Fruit fly (Drosophila melanogaster) whole organism, pupa: ENCODE measurements around the gene CG31100.

ENCODE experiments used
- CG10348 ChIP-seq: fragments of 200-800 bp; sonication (Bioruptor generic); IDR thresholded peaks from 2 replicates; pipeline ENCODE4 v1.3.6; 2022; ENCODE audit warnings: missing biosample characterization, missing genetic modification characterization
- CG12605 ChIP-seq: fragments of 200-800 bp; sonication (Bioruptor generic); IDR thresholded peaks from 2 replicates; pipeline ENCODE4 v1.3.6; 2022; ENCODE audit warnings: missing biosample characterization, missing genetic modification characterization
- CG13204 ChIP-seq: fragments of 200-800 bp; sonication (Bioruptor generic); optimal IDR thresholded peaks from 2 replicates; lab custom pipeline; 2018; ENCODE audit warnings: missing biosample characterization, mild to moderate bottlenecking, missing genetic modification characterization, moderate library complexity
- CG14655 ChIP-seq: fragments of 200-800 bp; sonication (Bioruptor generic); optimal IDR thresholded peaks from 3 replicates; lab custom pipeline; 2017; ENCODE audit warnings: mild to moderate bottlenecking, missing biosample characterization, missing genetic modification reagents, missing genetic modification characterization
- CG15710 ChIP-seq: fragments of 200-800 bp; sonication (Bioruptor generic); optimal IDR thresholded peaks from 2 replicates; lab custom pipeline; 2018; ENCODE audit warnings: missing biosample characterization, mild to moderate bottlenecking, missing genetic modification characterization, moderate library complexity
- CG17806 ChIP-seq: fragments of 200-800 bp; sonication (Bioruptor generic); optimal IDR thresholded peaks from 2 replicates; lab custom pipeline; 2018; ENCODE audit warnings: missing biosample characterization, mild to moderate bottlenecking, missing genetic modification characterization, moderate library complexity
- CG32121 ChIP-seq: fragments of 200-800 bp; sonication (Bioruptor generic); IDR thresholded peaks from 2 replicates; pipeline ENCODE4 v1.3.6; 2022; ENCODE audit warnings: missing biosample characterization, missing genetic modification characterization
- CG34367 ChIP-seq: fragments of 200-800 bp; sonication (Bioruptor generic); optimal IDR thresholded peaks from 2 replicates; lab custom pipeline; 2018; ENCODE audit warnings: missing biosample characterization, mild to moderate bottlenecking, missing genetic modification characterization
- CG4496 ChIP-seq: fragments of 200-800 bp; sonication (Bioruptor generic); IDR thresholded peaks from 3 replicates; pipeline ENCODE4 v1.3.6; 2022; ENCODE audit warnings: missing biosample characterization, missing genetic modification characterization
- CG8159 ChIP-seq: fragments of 200-800 bp; sonication (Bioruptor generic); optimal IDR thresholded peaks from 3 replicates; lab custom pipeline; 2018; ENCODE audit warnings: missing biosample characterization, mild to moderate bottlenecking, missing genetic modification characterization, moderate library complexity
- CG8301 ChIP-seq: fragments of 200-800 bp; sonication (Bioruptor generic); optimal IDR thresholded peaks from 2 replicates; lab custom pipeline; 2018; ENCODE audit warnings: missing biosample characterization, mild to moderate bottlenecking, missing genetic modification characterization
- CG9948 ChIP-seq: fragments of 200-800 bp; sonication (Bioruptor generic); optimal IDR thresholded peaks from 2 replicates; lab custom pipeline; 2018; ENCODE audit warnings: missing biosample characterization, mild to moderate bottlenecking, missing genetic modification characterization, moderate library complexity
- D1 ChIP-seq: fragments of 200-800 bp; sonication (Bioruptor generic); optimal IDR thresholded peaks from 2 replicates; lab custom pipeline; 2018; ENCODE audit warnings: missing biosample characterization, mild to moderate bottlenecking, missing genetic modification characterization, moderate library complexity
- EcR ChIP-seq: fragments of 200-800 bp; sonication (Bioruptor generic); optimal IDR thresholded peaks from 3 replicates; lab custom pipeline; 2019; ENCODE audit warnings: missing biosample characterization, missing genetic modification characterization, mild to moderate bottlenecking, moderate library complexity, missing genetic modification reagents
- Ets98B ChIP-seq: fragments of 200-800 bp; sonication (Bioruptor generic); IDR thresholded peaks from 2 replicates; pipeline ENCODE4 v1.3.6; 2022; ENCODE audit warnings: missing biosample characterization, missing genetic modification characterization
- Pif1A ChIP-seq: fragments of 200-800 bp; sonication (Bioruptor generic); optimal IDR thresholded peaks from 3 replicates; lab custom pipeline; 2016; ENCODE audit warnings: missing biosample characterization, missing genetic modification characterization
- Pif1B ChIP-seq: fragments of 200-800 bp; sonication (Bioruptor generic); optimal IDR thresholded peaks from 3 replicates; lab custom pipeline; 2016; ENCODE audit warnings: missing biosample characterization, missing genetic modification characterization
- Snoo ChIP-seq: fragments of 200-800 bp; sonication (Bioruptor generic); optimal IDR thresholded peaks from 3 replicates; lab custom pipeline; 2017; ENCODE audit warnings: missing biosample characterization, mild to moderate bottlenecking, missing genetic modification characterization, inconsistent platforms
- fd96Ca ChIP-seq: fragments of 200-800 bp; sonication (Bioruptor generic); IDR thresholded peaks from 3 replicates; pipeline ENCODE4 v1.3.6; 2022; ENCODE audit warnings: missing biosample characterization, missing genetic modification characterization
- gl ChIP-seq: fragments of 200-800 bp; sonication (Bioruptor generic); optimal IDR thresholded peaks from 2 replicates; lab custom pipeline; 2018; ENCODE audit warnings: missing biosample characterization, mild to moderate bottlenecking, missing genetic modification characterization
- rn ChIP-seq: fragments of 200-800 bp; sonication (Bioruptor generic); IDR thresholded peaks from 2 replicates; pipeline ENCODE4 v1.3.6; 2022; ENCODE audit warnings: missing biosample characterization, missing genetic modification characterization

Gene CG31100

dm6 chr3R:9003600-9004223, at the start of gene CG31100, which contains the start of gene CG11980:
Gene CG31100, minus strand, starts transcription at chr3R:9003650.
Gene CG11980, plus strand, starts transcription at chr3R:9004017.
- TF ChIP-seq D1 (no peak), CG13204 (no peak), CG17806 (tag; lab: Kevin White, UChicago) (no peak), rn (no peak), CG9948 (tag; lab: Kevin White, UChicago) (no peak), CG34367 (no peak), CG14655 (GFP tag; lab: Kevin White, UChicago) (no peak), Snoo (tag; lab: Kevin White, UChicago) (no peak), fd96Ca (GFP tag; lab: Robert Waterston, UW) (no peak), gl (no peak), EcR (GFP tag; lab: Kevin White, UChicago) (no peak), CG8159 (no peak), CG15710 (no peak), CG12605 (no peak), Pif1A (GFP tag; lab: Kevin White, UChicago) (no peak), Pif1B (GFP tag; lab: Kevin White, UChicago) (no peak), CG10348 (no peak), CG8301 (tag; lab: Kevin White, UChicago) (no peak), CG4496 (GFP tag; lab: Robert Waterston, UW) (no peak)

- TF ChIP-seq CG34367 (no peak), Snoo (tag; lab: Kevin White, UChicago) (peak; percentile 57), CG10348 (no peak), CG13204 (peak; percentile 95), CG32121 (GFP tag; lab: Robert Waterston, UW) (no peak), rn (no peak), CG12605 (no peak), CG9948 (tag; lab: Kevin White, UChicago) (no peak), CG15710 (peak; percentile 36), CG14655 (GFP tag; lab: Kevin White, UChicago) (peak; percentile 53), fd96Ca (GFP tag; lab: Robert Waterston, UW) (no peak), Ets98B (GFP tag; lab: Robert Waterston, UW) (no peak), CG8159 (peak; percentile 60), gl (peak; percentile 74), D1 (no peak), Pif1B (GFP tag; lab: Kevin White, UChicago) (peak; percentile 57), Pif1A (GFP tag; lab: Kevin White, UChicago) (peak; percentile 56), CG17806 (tag; lab: Kevin White, UChicago) (peak; percentile 41), EcR (GFP tag; lab: Kevin White, UChicago) (peak; percentile 44), CG8301 (tag; lab: Kevin White, UChicago) (peak; percentile 44), CG4496 (GFP tag; lab: Robert Waterston, UW) (no peak)
Measured at dm6 chr3R:9053021-9053420, 49.6 kb upstream of the CG31100 start.

DNA sequence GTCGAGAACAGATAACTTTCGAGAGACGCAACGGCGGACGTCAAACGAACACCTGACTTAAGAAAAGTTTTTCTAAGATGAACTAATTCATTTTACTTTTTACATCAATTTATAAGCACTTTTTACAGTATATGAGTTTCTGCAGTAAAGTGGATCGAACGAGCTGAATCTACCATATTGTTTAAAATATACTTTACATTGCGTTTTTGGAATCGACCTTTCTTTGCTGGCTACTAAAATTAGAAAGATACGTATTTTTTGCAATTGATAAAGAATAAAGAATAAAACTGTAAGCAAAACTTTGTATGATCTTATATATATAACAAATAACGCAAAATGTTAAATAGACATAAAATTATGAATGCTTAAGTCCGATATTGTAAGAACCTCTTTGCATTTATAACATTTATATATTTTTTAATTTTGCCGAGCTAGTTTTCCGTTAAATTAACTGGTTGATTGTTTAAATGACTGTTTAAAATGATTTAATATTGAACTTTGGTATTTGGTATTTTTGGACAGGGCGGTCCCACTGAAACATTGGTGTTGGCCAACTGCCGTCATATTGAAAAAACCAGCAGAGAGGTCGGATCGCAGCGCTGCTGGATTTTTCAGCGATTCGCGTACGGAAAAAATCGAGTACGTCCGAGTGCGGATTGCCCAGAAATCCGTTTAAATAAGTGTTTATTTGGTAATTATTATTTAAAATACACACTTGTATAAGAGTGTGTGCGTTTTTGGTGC, 48.7 kb upstream of the CG31100 start, which contains the start of gene Kdm2:
Gene Kdm2 (plus strand): TSS at position 559 of the 744 bp plus-strand sequence.
- TF ChIP-seq D1, result peak; percentile 5
- TF ChIP-seq rn, result no peak
- peak; percentile 47 for TF ChIP-seq Pif1A (GFP tag; lab: Kevin White, UChicago)
- TF ChIP-seq CG34367, result no peak
- no peak for TF ChIP-seq CG4496 (GFP tag; lab: Robert Waterston, UW)
- TF ChIP-seq Ets98B (GFP tag; lab: Robert Waterston, UW), result no peak
- TF ChIP-seq gl, result no peak
- no peak for TF ChIP-seq CG13204
- no peak for TF ChIP-seq CG10348
- no peak for TF ChIP-seq Snoo (tag; lab: Kevin White, UChicago)
- TF ChIP-seq Pif1B (GFP tag; lab: Kevin White, UChicago), result peak; percentile 32
- TF ChIP-seq EcR (GFP tag; lab: Kevin White, UChicago), result no peak

- no peak for TF ChIP-seq CG32121 (GFP tag; lab: Robert Waterston, UW)
- TF ChIP-seq Ets98B (GFP tag; lab: Robert Waterston, UW), result no peak
- TF ChIP-seq Snoo (tag; lab: Kevin White, UChicago), result no peak
- TF ChIP-seq CG13204, result no peak
- no peak for TF ChIP-seq CG14655 (GFP tag; lab: Kevin White, UChicago)
- TF ChIP-seq CG4496 (GFP tag; lab: Robert Waterston, UW), result no peak
- TF ChIP-seq Pif1A (GFP tag; lab: Kevin White, UChicago), result no peak
- TF ChIP-seq CG15710, result no peak
- no peak for TF ChIP-seq CG8159
- TF ChIP-seq CG9948 (tag; lab: Kevin White, UChicago), result no peak
- TF ChIP-seq EcR (GFP tag; lab: Kevin White, UChicago), result no peak
- TF ChIP-seq gl, result no peak
- no peak for TF ChIP-seq fd96Ca (GFP tag; lab: Robert Waterston, UW)
- no peak for TF ChIP-seq CG12605
- TF ChIP-seq CG8301 (tag; lab: Kevin White, UChicago), result no peak
- no peak for TF ChIP-seq D1
- TF ChIP-seq CG17806 (tag; lab: Kevin White, UChicago), result no peak
- no peak for TF ChIP-seq CG34367
- no peak for TF ChIP-seq Pif1B (GFP tag; lab: Kevin White, UChicago)
Measured at dm6 chr3R:9050519-9051119, 47.2 kb upstream of the CG31100 start, which contains the start of gene Nmdmc. Gene Nmdmc, minus strand, starts transcription at chr3R:9050555.
